Worm (Caenorhabditis elegans) whole organism, young adult: Measurements from ENCODE around the gene Y38E10A.17.

Experiments
- B0261.1 ChIP-seq: sonication (generic microtip); optimal IDR thresholded peaks from 2 replicates; lab custom pipeline; 2016; ENCODE audit warnings: mild to moderate bottlenecking, missing genetic modification characterization, moderate library complexity, missing compliant biosample characterization
- F39B2.1 ChIP-seq: fragments of 200-800 bp; sonication (Bioruptor generic); IDR thresholded peaks from 2 replicates; pipeline ENCODE4 v1.3.6; 2022; ENCODE audit warnings: missing genetic modification reagents, missing genetic modification characterization, missing compliant biosample characterization
- T26A5.8 ChIP-seq: sonication (generic microtip); optimal IDR thresholded peaks from 2 replicates; lab custom pipeline; 2016; ENCODE audit warnings: missing genetic modification characterization, missing compliant biosample characterization
- ama-1 ChIP-seq, 3 experiments: fragments of 150-350 bp in 1 of 3; sonication (generic microtip) in 2 of 3; optimal IDR thresholded peaks; 2 replicates each; lab custom pipeline; 2014 to 2018; ENCODE audit warnings: missing biosample characterization in 2 of 3, missing genetic modification characterization in 2 of 3, missing genetic modification reagents in 2 of 3
- bed-1 ChIP-seq: fragments of 200-800 bp; sonication (Bioruptor generic); IDR thresholded peaks from 2 replicates; pipeline ENCODE4 v1.3.6; 2022; ENCODE audit warnings: missing genetic modification reagents, missing genetic modification characterization, missing compliant biosample characterization
- egrh-3 ChIP-seq: fragments of 200-800 bp; sonication (Bioruptor generic); IDR thresholded peaks from 2 replicates; pipeline ENCODE4 v1.3.6; 2022; ENCODE audit warnings: missing genetic modification reagents, missing genetic modification characterization, missing compliant biosample characterization
- madf-3 ChIP-seq: fragments of 200-800 bp; sonication (Bioruptor generic); IDR thresholded peaks from 2 replicates; pipeline ENCODE4 v1.3.6; 2022; ENCODE audit warnings: missing genetic modification reagents, missing genetic modification characterization, missing compliant biosample characterization
- snpc-4 ChIP-seq, 5 experiments: fragments of 150-350 bp in 1 of 5; sonication (generic microtip) in 4 of 5; optimal IDR thresholded peaks; 2 replicates each; lab custom pipeline; 2014 to 2018; ENCODE audit warnings: missing genetic modification characterization in 5 of 5, missing biosample characterization in 3 of 5, antibody characterized with exemption in 2 of 5, mild to moderate bottlenecking in 2 of 5, missing compliant biosample characterization in 2 of 5, missing genotype in 2 of 5, moderate library complexity in 2 of 5, missing genetic modification reagents in 1 of 5

ce11 chrII:12658409-12658808 is 23.8 kb upstream of the Y38E10A.17 start:
- TF ChIP-seq snpc-4 (GFP tag; optimal IDR thresholded peaks at IDR 0.05; lab: Kevin White, UChicago) (no peak), snpc-4 (tag; optimal IDR thresholded peaks at IDR 0.05; lab: Kevin White, UChicago) (no peak), B0261.1 (tag; lab: Kevin White, UChicago) (no peak), madf-3 (GFP tag; lab: Robert Waterston, UW) (no peak), egrh-3 (no peak), F39B2.1 (GFP tag; lab: Robert Waterston, UW) (no peak), bed-1 (GFP tag; lab: Robert Waterston, UW) (no peak), T26A5.8 (tag; lab: Kevin White, UChicago) (no peak), ama-1 (optimal IDR thresholded peaks at IDR 0.05; lab: Kevin White, UChicago) (no peak), ama-1 (GFP tag; optimal IDR thresholded peaks at IDR 0.05; lab: Kevin White, UChicago) (no peak)
